Worm (Caenorhabditis elegans) whole organism, L2 larva: ENCODE data around the gene col-172.

Experiments used
- R02D3.7 ChIP-seq: fragments of 150-350 bp; optimal IDR thresholded peaks from 2 replicates; lab custom pipeline; 2014; ENCODE audit warnings: missing biosample characterization, missing genetic modification characterization
- ZK546.5 ChIP-seq: sonication (generic microtip); optimal IDR thresholded peaks from 2 replicates; lab custom pipeline; 2017; ENCODE audit warnings: missing biosample characterization, missing genetic modification characterization
- alr-1 ChIP-seq: fragments of 150-350 bp; optimal IDR thresholded peaks from 2 replicates; lab custom pipeline; 2014; ENCODE audit warnings: missing biosample characterization, missing genetic modification characterization
- blmp-1 ChIP-seq: sonication (generic microtip); optimal IDR thresholded peaks from 2 replicates; lab custom pipeline; 2017; ENCODE audit warnings: missing genetic modification characterization, mild to moderate bottlenecking, missing compliant biosample characterization, antibody characterized with exemption, moderate library complexity; ENCODE audit not compliant: insufficient read depth
- ceh-16 ChIP-seq: fragments of 150-350 bp; optimal IDR thresholded peaks from 2 replicates; lab custom pipeline; 2014; ENCODE audit warnings: missing biosample characterization, missing genetic modification characterization
- ceh-82 ChIP-seq: fragments of 150-350 bp; optimal IDR thresholded peaks from 2 replicates; lab custom pipeline; 2014; ENCODE audit warnings: missing biosample characterization, missing genetic modification characterization
- crh-2 ChIP-seq: sonication (generic microtip); optimal IDR thresholded peaks from 2 replicates; lab custom pipeline; 2017; ENCODE audit warnings: missing biosample characterization, missing genetic modification characterization
- dmd-4 ChIP-seq: sonication (generic microtip); optimal IDR thresholded peaks from 2 replicates; lab custom pipeline; 2017; ENCODE audit warnings: missing biosample characterization, missing genetic modification characterization
- elt-1 ChIP-seq: fragments of 150-350 bp; optimal IDR thresholded peaks from 2 replicates; lab custom pipeline; 2014; ENCODE audit warnings: missing biosample characterization, missing genetic modification characterization
- elt-3 ChIP-seq: sonication (generic microtip); optimal IDR thresholded peaks from 2 replicates; lab custom pipeline; 2017; ENCODE audit warnings: missing biosample characterization, missing genetic modification characterization
- fos-1 ChIP-seq: fragments of 150-350 bp; optimal IDR thresholded peaks from 2 replicates; lab custom pipeline; 2014; ENCODE audit warnings: missing biosample characterization, missing genetic modification characterization
- gmeb-1 ChIP-seq: fragments of 150-350 bp; optimal IDR thresholded peaks from 2 replicates; lab custom pipeline; 2014; ENCODE audit warnings: missing biosample characterization, missing genetic modification characterization
- lin-11 ChIP-seq: fragments of 150-350 bp; sonication (generic microtip); optimal IDR thresholded peaks from 2 replicates; lab custom pipeline; 2014; ENCODE audit warnings: missing biosample characterization, missing genetic modification characterization, inconsistent platforms, mixed read lengths
- lin-13 ChIP-seq: fragments of 150-350 bp; optimal IDR thresholded peaks from 2 replicates; lab custom pipeline; 2014; ENCODE audit warnings: missing biosample characterization, missing genetic modification reagents, missing genetic modification characterization
- lin-39 ChIP-seq: fragments of 150-350 bp; optimal IDR thresholded peaks from 2 replicates; lab custom pipeline; 2014; ENCODE audit warnings: missing biosample characterization, missing genetic modification reagents, missing genetic modification characterization
- lsy-2 ChIP-seq, 2 experiments: fragments of 150-350 bp in 1 of 2; sonication (generic microtip) in 1 of 2; optimal IDR thresholded peaks; 2 replicates each; lab custom pipeline; 2014 to 2017; ENCODE audit warnings: missing biosample characterization in 2 of 2, missing genetic modification characterization in 2 of 2
- mdl-1 ChIP-seq, 2 experiments: fragments of 150-350 bp in 1 of 2; sonication (generic microtip) in 1 of 2; optimal IDR thresholded peaks; 2 replicates each; lab custom pipeline; 2017; ENCODE audit warnings: missing biosample characterization in 2 of 2, missing genetic modification characterization in 2 of 2
- nhr-10 ChIP-seq: sonication (generic microtip); optimal IDR thresholded peaks from 2 replicates; lab custom pipeline; 2017; ENCODE audit warnings: missing biosample characterization, missing genetic modification characterization
- nhr-129 ChIP-seq: fragments of 150-350 bp; optimal IDR thresholded peaks from 2 replicates; lab custom pipeline; 2014; ENCODE audit warnings: missing biosample characterization, missing genetic modification characterization
- nhr-21 ChIP-seq: fragments of 150-350 bp; optimal IDR thresholded peaks from 2 replicates; lab custom pipeline; 2014; ENCODE audit warnings: missing biosample characterization, missing genetic modification characterization
- nhr-23 ChIP-seq: fragments of 150-350 bp; optimal IDR thresholded peaks from 2 replicates; lab custom pipeline; 2014; ENCODE audit warnings: missing biosample characterization, missing genetic modification reagents, missing genetic modification characterization
- nhr-25 ChIP-seq: fragments of 150-350 bp; sonication (generic microtip); optimal IDR thresholded peaks from 3 replicates; lab custom pipeline; 2014; ENCODE audit warnings: missing biosample characterization, missing genetic modification characterization
- nhr-6 ChIP-seq: fragments of 150-350 bp; optimal IDR thresholded peaks from 2 replicates; lab custom pipeline; 2014; ENCODE audit warnings: missing biosample characterization, missing genetic modification characterization
- nhr-77 ChIP-seq: fragments of 150-350 bp; optimal IDR thresholded peaks from 2 replicates; lab custom pipeline; 2014; ENCODE audit warnings: missing biosample characterization, missing genetic modification characterization
- sem-4 ChIP-seq: fragments of 150-350 bp; optimal IDR thresholded peaks from 2 replicates; lab custom pipeline; 2014; ENCODE audit warnings: missing biosample characterization, missing genetic modification reagents, missing genetic modification characterization
- sma-3 ChIP-seq: sonication (generic microtip); optimal IDR thresholded peaks from 2 replicates; lab custom pipeline; 2016; ENCODE audit warnings: missing genetic modification reagents, missing genetic modification characterization, missing compliant biosample characterization
- sma-9 ChIP-seq, 2 experiments: fragments of 150-350 bp in 1 of 2; sonication (generic microtip) in 1 of 2; optimal IDR thresholded peaks; 2 replicates each; lab custom pipeline; 2014 to 2016; ENCODE audit warnings: missing genetic modification characterization in 2 of 2, mild to moderate bottlenecking in 1 of 2, missing biosample characterization in 1 of 2, missing compliant biosample characterization in 1 of 2, missing genetic modification reagents in 1 of 2, moderate library complexity in 1 of 2
- unc-55 ChIP-seq: fragments of 150-350 bp; sonication (generic microtip); optimal IDR thresholded peaks from 3 replicates; lab custom pipeline; 2014; ENCODE audit warnings: missing biosample characterization, missing genetic modification reagents, missing genetic modification characterization
- unc-62 ChIP-seq: fragments of 150-350 bp; optimal IDR thresholded peaks from 2 replicates; lab custom pipeline; 2014; ENCODE audit warnings: missing biosample characterization, missing genetic modification reagents, missing genetic modification characterization
- zag-1 ChIP-seq: fragments of 150-350 bp; optimal IDR thresholded peaks from 2 replicates; lab custom pipeline; 2014; ENCODE audit warnings: missing biosample characterization, missing genetic modification characterization
- ztf-1 ChIP-seq: fragments of 200-800 bp; sonication (Bioruptor generic); conservative IDR thresholded peaks from 2 replicates; pipeline ENCODE4 v1.3.6; 2022; ENCODE audit warnings: missing genetic modification characterization, missing compliant biosample characterization
- ztf-11 ChIP-seq: sonication (generic microtip); optimal IDR thresholded peaks from 2 replicates; lab custom pipeline; 2017; ENCODE audit warnings: missing biosample characterization, missing genetic modification characterization
- ztf-4 ChIP-seq: fragments of 150-350 bp; optimal IDR thresholded peaks from 2 replicates; lab custom pipeline; 2014; ENCODE audit warnings: missing biosample characterization, missing genetic modification characterization

The col-172 gene

DNA sequence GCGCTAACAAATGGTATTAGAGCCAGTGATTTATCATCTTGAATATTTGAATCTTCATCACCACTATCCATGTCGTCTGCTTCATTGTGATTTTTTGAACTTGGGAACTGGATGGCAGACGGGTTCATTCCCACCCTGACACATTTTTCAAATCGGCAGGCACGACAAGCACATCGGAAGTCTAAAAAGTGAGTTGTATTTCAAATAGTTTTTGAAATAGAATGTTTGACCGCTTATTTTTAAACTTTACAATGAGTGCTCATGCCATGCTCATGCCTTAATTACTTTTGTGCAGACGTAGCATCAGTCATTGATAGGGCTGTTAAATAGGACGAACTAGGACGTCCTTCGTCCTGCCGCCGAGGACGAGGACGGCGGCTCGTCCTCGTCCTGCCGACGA, 34.7 kb upstream of the col-172 start:
- no peak for TF ChIP-seq sem-4 (tag; lab: Kevin White, UChicago)
- no peak for TF ChIP-seq ceh-82 (tag; lab: Kevin White, UChicago)

DNA sequence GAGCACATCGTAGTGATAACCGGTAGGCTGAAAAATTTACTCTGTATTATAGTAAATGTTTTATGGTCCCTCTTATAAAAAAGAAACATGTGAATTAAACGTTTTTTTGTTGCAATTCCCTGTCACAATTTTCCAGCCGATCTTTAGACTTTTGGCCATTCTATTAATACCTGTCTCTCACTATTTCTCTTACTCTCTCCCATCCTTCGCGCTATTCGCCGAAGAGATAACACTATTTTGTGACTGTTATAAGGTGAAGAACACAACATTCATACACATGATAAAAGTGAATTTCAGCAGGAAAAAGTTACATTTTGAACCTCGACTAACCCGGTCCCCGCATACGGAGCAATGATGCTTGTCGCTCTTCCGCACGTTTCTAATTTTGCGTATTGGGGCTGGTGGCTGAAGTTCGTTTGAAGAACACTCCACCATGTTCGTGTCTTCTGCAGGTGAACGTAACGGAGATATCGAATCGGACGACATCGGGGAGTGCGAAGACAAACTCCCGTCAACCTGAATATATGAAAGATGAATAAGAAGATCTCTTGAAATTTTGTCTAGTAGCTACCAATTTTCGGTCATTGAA, 33.5 kb upstream of the col-172 start:
- TF ChIP-seq ztf-4 (tag; lab: Kevin White, UChicago) (peak; percentile 27), R02D3.7 (tag; lab: Kevin White, UChicago) (no peak), ztf-11 (tag; lab: Kevin White, UChicago) (no peak), crh-2 (tag; lab: Kevin White, UChicago) (peak; percentile 48), blmp-1 (tag; lab: Kevin White, UChicago) (peak; percentile 48), fos-1 (tag; lab: Kevin White, UChicago) (peak; percentile 86), sma-9 (GFP tag; optimal IDR thresholded peaks at IDR 0.05; lab: Kevin White, UChicago) (peak; percentile 84), sma-9 (tag; optimal IDR thresholded peaks at IDR 0.05; lab: Kevin White, UChicago) (no peak), ZK546.5 (tag; lab: Kevin White, UChicago) (no peak), sma-3 (GFP tag; lab: Kevin White, UChicago) (peak; percentile 70), nhr-23 (no peak), nhr-21 (peak; percentile 13), nhr-25 (tag; lab: Kevin White, UChicago) (peak; percentile 67), zag-1 (tag; lab: Kevin White, UChicago) (no peak), gmeb-1 (tag; lab: Kevin White, UChicago) (peak; percentile 22), nhr-77 (tag; lab: Kevin White, UChicago) (no peak)
- TF ChIP-seq, all 48 proteins: peak for 9

DNA sequence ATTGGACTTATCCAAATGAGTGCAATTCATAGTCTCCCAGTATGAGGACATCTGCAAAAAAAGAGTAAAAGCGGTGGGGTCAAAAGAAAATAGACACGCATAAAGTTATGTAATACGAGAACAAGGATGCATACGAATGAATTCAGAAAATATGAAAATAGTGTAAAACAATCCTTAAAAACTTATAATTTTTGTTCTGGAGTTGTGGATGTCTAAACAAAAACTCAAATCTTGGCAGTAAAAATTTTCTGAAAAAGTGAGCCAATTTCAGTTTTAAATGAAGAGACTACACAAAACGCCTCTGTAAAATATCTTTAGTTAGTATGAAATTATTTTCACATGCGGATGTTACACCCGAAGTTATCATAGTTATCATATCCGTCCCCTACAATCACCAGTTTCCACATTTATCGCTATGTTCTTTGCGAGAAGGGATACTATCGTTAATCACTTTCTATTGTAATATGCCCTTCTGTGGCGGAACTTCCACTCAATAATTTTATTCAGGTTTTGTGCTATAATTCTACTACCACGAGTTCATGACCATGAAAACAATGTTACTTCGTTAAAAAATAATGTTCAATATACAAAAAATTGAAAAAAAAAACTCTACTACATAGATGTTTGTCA, 31.9 kb upstream of the col-172 start, which contains the start of gene nhr-120:
Gene nhr-120, minus strand, starts transcription at position 51 of the 630 bp plus-strand sequence.
- TF ChIP-seq nhr-23 (no peak), nhr-25 (tag; lab: Kevin White, UChicago) (peak; percentile 5), sma-9 (GFP tag; optimal IDR thresholded peaks at IDR 0.05; lab: Kevin White, UChicago) (peak; percentile 48), sma-9 (tag; optimal IDR thresholded peaks at IDR 0.05; lab: Kevin White, UChicago) (no peak), zag-1 (tag; lab: Kevin White, UChicago) (no peak), blmp-1 (tag; lab: Kevin White, UChicago) (peak; percentile 19), elt-1 (no peak), elt-3 (tag; lab: Kevin White, UChicago) (no peak)

DNA sequence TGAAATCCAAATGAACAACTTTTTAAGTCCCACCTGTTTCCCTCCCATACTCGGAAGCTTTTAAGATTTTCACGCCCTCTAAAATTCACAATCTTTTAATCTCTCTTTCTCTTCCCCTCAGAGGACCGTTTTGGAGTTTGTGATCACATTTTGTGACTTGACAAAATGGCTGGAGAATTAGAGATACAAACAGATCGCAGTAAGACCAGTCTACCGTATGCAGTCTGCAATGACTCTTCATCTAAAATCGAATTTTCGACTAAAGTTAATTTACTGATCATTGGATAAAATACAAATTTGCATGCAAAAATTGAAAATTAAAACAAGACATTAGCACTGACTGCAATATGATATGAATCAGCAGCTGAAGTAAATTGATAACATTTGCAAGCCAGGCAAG, 31.1 kb upstream of the col-172 start:
- TF ChIP-seq nhr-77 (tag; lab: Kevin White, UChicago) (no peak), lsy-2 (tag; optimal IDR thresholded peaks at IDR 0.05; lab: Kevin White, UChicago) (peak in 1 of 2 experiments; percentile 54), crh-2 (tag; lab: Kevin White, UChicago) (peak; percentile 28), nhr-25 (tag; lab: Kevin White, UChicago) (peak; percentile 7), blmp-1 (tag; lab: Kevin White, UChicago) (no peak), nhr-21 (no peak), nhr-129 (tag; lab: Kevin White, UChicago) (peak; percentile 24), lin-13 (GFP tag; lab: Kevin White, UChicago) (peak; percentile 21), nhr-10 (tag; lab: Kevin White, UChicago) (no peak), nhr-23 (no peak), ceh-16 (tag; lab: Kevin White, UChicago) (no peak), dmd-4 (tag; lab: Kevin White, UChicago) (no peak), ceh-82 (tag; lab: Kevin White, UChicago) (no peak), unc-55 (GFP tag; lab: Kevin White, UChicago) (no peak), lin-11 (no peak), ztf-1 (GFP tag; lab: Robert Waterston, UW) (no peak), lin-39 (tag; lab: Kevin White, UChicago) (no peak), nhr-6 (tag; lab: Kevin White, UChicago) (no peak), unc-62 (GFP tag; lab: Kevin White, UChicago) (no peak), alr-1 (tag; lab: Kevin White, UChicago) (no peak), mdl-1 (tag; optimal IDR thresholded peaks at IDR 0.05; lab: Kevin White, UChicago) (no peak)
